Worm (Caenorhabditis elegans) whole organism, late embryonic: ENCODE results near the gene Y57A10C.10.

Experiments used
- ama-1 ChIP-seq: fragments of 150-350 bp; optimal IDR thresholded peaks from 2 replicates; lab custom pipeline; 2014
- ceh-45 ChIP-seq: fragments of 200-800 bp; sonication (Bioruptor generic); IDR thresholded peaks from 2 replicates; pipeline ENCODE4 v1.3.6; 2022; ENCODE audit warnings: missing genetic modification reagents, missing genetic modification characterization, missing compliant biosample characterization
- lin-11 ChIP-seq: fragments of 200-800 bp; sonication (Bioruptor generic); optimal IDR thresholded peaks from 2 replicates; lab custom pipeline; 2018; ENCODE audit warnings: mild to moderate bottlenecking, missing genetic modification characterization, missing compliant biosample characterization

DNA sequence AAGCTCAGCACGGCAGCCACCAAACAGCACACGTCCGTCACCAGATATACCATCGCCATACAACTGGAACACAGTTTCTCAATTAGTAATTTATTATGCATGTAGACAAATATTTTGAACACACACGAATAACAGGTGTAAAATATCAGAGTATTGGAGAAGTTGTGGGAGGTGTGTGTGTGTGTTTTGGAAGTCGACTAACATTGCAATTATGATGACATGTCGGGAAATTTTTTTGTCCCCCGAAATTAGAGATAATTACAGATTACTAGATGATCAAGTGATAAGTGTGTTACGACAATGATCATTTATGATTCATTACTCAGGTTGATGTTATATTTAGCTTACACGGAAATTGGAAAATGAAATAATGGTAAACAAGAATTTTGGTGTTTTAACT, 11.3 kb downstream of the Y57A10C.10 start, which contains the start of gene Y57A10C.8:
- TF ChIP-seq lin-11 (tag; lab: Kevin White, UChicago) (no peak), ceh-45 (GFP tag; lab: Robert Waterston, UW) (no peak), ama-1 (no peak)
